Worm (Caenorhabditis elegans) whole organism, early embryonic: ENCODE data around the gene cth-2.

ENCODE experiments used
- B0310.2 ChIP-seq: sonication (generic microtip); optimal IDR thresholded peaks from 2 replicates; lab custom pipeline; 2016; ENCODE audit warnings: mild to moderate bottlenecking, missing genetic modification characterization, missing compliant biosample characterization
- F13C5.2 ChIP-seq: sonication (generic microtip); optimal IDR thresholded peaks from 2 replicates; lab custom pipeline; 2017; ENCODE audit warnings: mild to moderate bottlenecking, missing genetic modification characterization, inconsistent platforms, missing compliant biosample characterization
- ceh-13 ChIP-seq: fragments of 200-800 bp; sonication (Bioruptor generic); optimal IDR thresholded peaks from 2 replicates; lab custom pipeline; 2018; ENCODE audit warnings: mild to moderate bottlenecking, missing genetic modification characterization, missing compliant biosample characterization
- hmbx-1 ChIP-seq: sonication (generic microtip); optimal IDR thresholded peaks from 2 replicates; lab custom pipeline; 2016; ENCODE audit warnings: mild to moderate bottlenecking, missing genetic modification characterization, missing compliant biosample characterization

DNA sequence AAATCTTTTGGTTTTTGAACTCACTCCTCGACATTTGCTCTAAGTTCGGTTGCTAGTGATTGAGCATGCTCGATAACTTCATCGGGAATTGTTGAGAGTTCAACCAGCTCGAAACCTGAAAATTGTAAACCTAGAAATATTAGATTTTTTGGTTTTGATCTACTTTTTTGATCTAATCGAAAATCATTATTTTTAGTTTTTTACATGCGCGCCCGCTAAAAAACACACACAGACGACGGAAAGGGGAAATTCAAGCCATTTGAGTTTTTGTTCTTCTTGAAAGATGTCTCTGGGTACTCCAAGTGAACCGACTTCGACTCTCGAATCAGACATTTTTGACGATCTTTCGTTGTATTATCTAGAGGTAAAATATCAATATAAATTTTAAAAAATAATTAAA lies 7.6 kb upstream of the cth-2 start, which contains the start of gene nos-2:
- TF ChIP-seq B0310.2 (tag; lab: Kevin White, UChicago) (no peak), F13C5.2 (tag; lab: Kevin White, UChicago) (no peak), hmbx-1 (no peak), ceh-13 (no peak)
